Worm (Caenorhabditis elegans) whole organism, L1 larva: ENCODE results near the gene fbxa-39.

Experiments
- blmp-1 ChIP-seq: fragments of 150-350 bp; optimal IDR thresholded peaks from 2 replicates; lab custom pipeline; 2014; ENCODE audit warnings: missing biosample characterization, missing genetic modification characterization
- ceh-82 ChIP-seq, 3 experiments: fragments of 150-350 bp in 1 of 3; sonication (generic microtip) in 2 of 3; optimal IDR thresholded peaks; 2 replicates each; lab custom pipeline; 2014 to 2017; ENCODE audit warnings: missing biosample characterization in 3 of 3, missing genetic modification characterization in 3 of 3
- dpl-1 ChIP-seq, 3 experiments: fragments of 150-350 bp in 2 of 3; sonication (generic microtip) in 1 of 3; optimal IDR thresholded peaks; 2 replicates each; lab custom pipeline; 2014 to 2017; ENCODE audit warnings: missing biosample characterization in 3 of 3, missing genetic modification characterization in 3 of 3, missing genetic modification reagents in 3 of 3
- elt-3 ChIP-seq, 6 experiments: fragments of 150-350 bp in 1 of 6; sonication (generic microtip); optimal IDR thresholded peaks; 2 replicates each; lab custom pipeline; 2017 to 2018; ENCODE audit warnings: missing biosample characterization in 6 of 6, missing genetic modification characterization in 6 of 6, inconsistent platforms in 1 of 6
- lsy-2 ChIP-seq, 2 experiments: fragments of 150-350 bp; optimal IDR thresholded peaks; 2 replicates each; lab custom pipeline; 2014; ENCODE audit warnings: missing biosample characterization in 2 of 2, missing genetic modification characterization in 2 of 2
- mdl-1 ChIP-seq, 2 experiments: fragments of 150-350 bp; optimal IDR thresholded peaks; 2 replicates each; lab custom pipeline; 2014 to 2017; ENCODE audit warnings: missing biosample characterization in 2 of 2, missing genetic modification characterization in 2 of 2, inconsistent platforms in 1 of 2
- nhr-85 ChIP-seq: sonication (generic microtip); peaks from one replicate; lab custom pipeline; 2016; ENCODE audit warnings: missing genetic modification characterization, inconsistent platforms, missing compliant biosample characterization
- pqm-1 ChIP-seq: sonication (generic microtip); optimal IDR thresholded peaks from 3 replicates; lab custom pipeline; 2017; ENCODE audit warnings: missing biosample characterization, missing genetic modification characterization
- snpc-4 ChIP-seq: fragments of 150-350 bp; optimal IDR thresholded peaks from 2 replicates; lab custom pipeline; 2014; ENCODE audit warnings: missing biosample characterization, missing genetic modification characterization
- sox-4 ChIP-seq: sonication (generic microtip); optimal IDR thresholded peaks from 2 replicates; lab custom pipeline; 2016; ENCODE audit warnings: missing genetic modification characterization, missing compliant biosample characterization

ce11 chrIII:2308026-2308425, 35.2 kb downstream of the fbxa-39 start, which contains the start of the genes fbxa-1 and Y54F10BM.20:
- TF ChIP-seq ceh-82 (tag; optimal IDR thresholded peaks at IDR 0.05; lab: Kevin White, UChicago): no peak
- TF ChIP-seq elt-3 (tag; optimal IDR thresholded peaks at IDR 0.05; lab: Kevin White, UChicago): no peak
- no peak for TF ChIP-seq sox-4 (tag; lab: Kevin White, UChicago)
- TF ChIP-seq nhr-85 (tag; lab: Kevin White, UChicago): no peak
- no peak for TF ChIP-seq lsy-2 (tag; optimal IDR thresholded peaks at IDR 0.05; lab: Kevin White, UChicago)
- no peak for TF ChIP-seq dpl-1 (GFP tag; optimal IDR thresholded peaks at IDR 0.05; lab: Kevin White, UChicago)
- TF ChIP-seq pqm-1 (tag; lab: Kevin White, UChicago): no peak
- TF ChIP-seq snpc-4 (tag; lab: Kevin White, UChicago): no peak
- no peak for TF ChIP-seq blmp-1 (tag; lab: Kevin White, UChicago)
- TF ChIP-seq mdl-1 (tag; optimal IDR thresholded peaks at IDR 0.05; lab: Kevin White, UChicago): no peak
